Worm (Caenorhabditis elegans) whole organism, mixed stage, embryonic: Measurements from ENCODE around the gene elt-4.

Source experiments
- M03D4.4 ChIP-seq: sonication (generic microtip); optimal IDR thresholded peaks from 2 replicates; lab custom pipeline; 2017; ENCODE audit warnings: mild to moderate bottlenecking, missing genetic modification characterization, missing compliant biosample characterization
- bed-3 ChIP-seq: fragments of 200-800 bp; sonication (Bioruptor generic); optimal IDR thresholded peaks from 3 replicates; lab custom pipeline; 2018; ENCODE audit warnings: mild to moderate bottlenecking, missing genetic modification characterization, moderate library complexity, missing compliant biosample characterization
- blmp-1 ChIP-seq: fragments of 150-350 bp; optimal IDR thresholded peaks from 2 replicates; lab custom pipeline; 2014; ENCODE audit warnings: missing biosample characterization, missing genetic modification characterization
- ceh-39 ChIP-seq: fragments of 150-350 bp; optimal IDR thresholded peaks from 2 replicates; lab custom pipeline; 2014; ENCODE audit warnings: missing biosample characterization, missing genetic modification characterization
- ceh-43 ChIP-seq: fragments of 200-800 bp; sonication (Bioruptor generic); optimal IDR thresholded peaks from 2 replicates; lab custom pipeline; 2018; ENCODE audit warnings: mild to moderate bottlenecking, missing genetic modification characterization, moderate library complexity, missing compliant biosample characterization
- ceh-83 ChIP-seq: fragments of 200-800 bp; sonication (Bioruptor generic); optimal IDR thresholded peaks from 2 replicates; lab custom pipeline; 2018; ENCODE audit warnings: mild to moderate bottlenecking, missing genetic modification characterization, missing compliant biosample characterization
- ces-1 ChIP-seq: fragments of 150-350 bp; optimal IDR thresholded peaks from 2 replicates; lab custom pipeline; 2014; ENCODE audit warnings: missing biosample characterization, missing genetic modification reagents, missing genetic modification characterization
- cnd-1 ChIP-seq: fragments of 200-800 bp; sonication (Bioruptor generic); optimal IDR thresholded peaks from 2 replicates; lab custom pipeline; 2018; ENCODE audit warnings: mild to moderate bottlenecking, missing genetic modification characterization, missing compliant biosample characterization
- drap-1 ChIP-seq: fragments of 200-800 bp; sonication (Bioruptor generic); optimal IDR thresholded peaks from 3 replicates; lab custom pipeline; 2018; ENCODE audit warnings: mild to moderate bottlenecking, missing genetic modification characterization, missing compliant biosample characterization
- elt-1 ChIP-seq: sonication (generic microtip); optimal IDR thresholded peaks from 2 replicates; lab custom pipeline; 2017; ENCODE audit warnings: missing genetic modification characterization, mild to moderate bottlenecking, missing compliant biosample characterization, antibody characterized with exemption, moderate library complexity, borderline replicate concordance; ENCODE audit not compliant: insufficient read depth
- elt-3 ChIP-seq: fragments of 150-350 bp; optimal IDR thresholded peaks from 2 replicates; lab custom pipeline; 2014; ENCODE audit warnings: missing biosample characterization, missing genetic modification characterization
- flh-1 ChIP-seq: fragments of 200-800 bp; sonication (Bioruptor generic); optimal IDR thresholded peaks from 2 replicates; lab custom pipeline; 2018; ENCODE audit warnings: mild to moderate bottlenecking, missing genetic modification characterization, moderate library complexity, missing compliant biosample characterization
- ham-2 ChIP-seq: fragments of 200-800 bp; sonication (Bioruptor generic); optimal IDR thresholded peaks from 2 replicates; lab custom pipeline; 2018; ENCODE audit warnings: mild to moderate bottlenecking, missing genetic modification characterization, missing compliant biosample characterization
- hlh-1 ChIP-seq: fragments of 150-350 bp; optimal IDR thresholded peaks from 2 replicates; lab custom pipeline; 2014; ENCODE audit warnings: missing biosample characterization, missing genetic modification reagents, missing genetic modification characterization
- lin-13 ChIP-seq: fragments of 150-350 bp; optimal IDR thresholded peaks from 2 replicates; lab custom pipeline; 2014; ENCODE audit warnings: missing biosample characterization, missing genetic modification characterization
- lin-32 ChIP-seq: fragments of 200-800 bp; sonication (Bioruptor generic); optimal IDR thresholded peaks from 2 replicates; lab custom pipeline; 2018; ENCODE audit warnings: mild to moderate bottlenecking, missing genetic modification characterization, missing compliant biosample characterization
- lsy-2 ChIP-seq: fragments of 150-350 bp; optimal IDR thresholded peaks from 2 replicates; lab custom pipeline; 2014; ENCODE audit warnings: missing biosample characterization, missing genetic modification characterization
- mab-5 ChIP-seq: fragments of 150-350 bp; optimal IDR thresholded peaks from 2 replicates; lab custom pipeline; 2014; ENCODE audit warnings: missing biosample characterization, missing genetic modification characterization
- mep-1 ChIP-seq: fragments of 150-350 bp; optimal IDR thresholded peaks from 2 replicates; lab custom pipeline; 2017; ENCODE audit warnings: missing biosample characterization, missing genetic modification reagents, missing genetic modification characterization, inconsistent platforms
- mls-2 ChIP-seq: sonication (generic microtip); optimal IDR thresholded peaks from 2 replicates; lab custom pipeline; 2016; ENCODE audit warnings: mild to moderate bottlenecking, missing genetic modification characterization, moderate library complexity, missing compliant biosample characterization
- nhr-12 ChIP-seq: fragments of 150-350 bp; optimal IDR thresholded peaks from 2 replicates; lab custom pipeline; 2014; ENCODE audit warnings: missing biosample characterization, missing genetic modification characterization
- nhr-2 ChIP-seq: fragments of 150-350 bp; optimal IDR thresholded peaks from 2 replicates; lab custom pipeline; 2014; ENCODE audit warnings: missing biosample characterization, missing genetic modification characterization
- nhr-237 ChIP-seq: fragments of 150-350 bp; optimal IDR thresholded peaks from 2 replicates; lab custom pipeline; 2014; ENCODE audit warnings: missing biosample characterization, missing genetic modification characterization
- nhr-28 ChIP-seq: fragments of 150-350 bp; optimal IDR thresholded peaks from 2 replicates; lab custom pipeline; 2014; ENCODE audit warnings: missing biosample characterization, missing genetic modification characterization
- nhr-76 ChIP-seq: sonication (generic microtip); optimal IDR thresholded peaks from 2 replicates; lab custom pipeline; 2017; ENCODE audit warnings: missing biosample characterization, missing genetic modification characterization
- pha-4 ChIP-seq: fragments of 150-350 bp; optimal IDR thresholded peaks from 2 replicates; lab custom pipeline; 2018; ENCODE audit warnings: missing biosample characterization, missing genetic modification reagents, missing genetic modification characterization
- sem-2 ChIP-seq: fragments of 200-800 bp; sonication (Bioruptor generic); optimal IDR thresholded peaks from 2 replicates; lab custom pipeline; 2018; ENCODE audit warnings: mild to moderate bottlenecking, missing genetic modification characterization, missing compliant biosample characterization
- snpc-4 ChIP-seq: fragments of 150-350 bp; optimal IDR thresholded peaks from 2 replicates; lab custom pipeline; 2014; ENCODE audit warnings: missing biosample characterization, missing genetic modification characterization
- sptf-1 ChIP-seq: sonication (generic microtip); optimal IDR thresholded peaks from 2 replicates; lab custom pipeline; 2017; ENCODE audit warnings: mild to moderate bottlenecking, missing genetic modification characterization, moderate library complexity, missing compliant biosample characterization
- tbx-8 ChIP-seq: fragments of 200-800 bp; sonication (Bioruptor generic); optimal IDR thresholded peaks from 2 replicates; lab custom pipeline; 2018; ENCODE audit warnings: mild to moderate bottlenecking, missing genetic modification characterization, moderate library complexity, missing compliant biosample characterization
- unc-120 ChIP-seq: sonication (generic microtip); optimal IDR thresholded peaks from 2 replicates; lab custom pipeline; 2017; ENCODE audit warnings: missing genetic modification characterization, missing compliant biosample characterization; ENCODE audit not compliant: poor library complexity, severe bottlenecking
- unc-39 ChIP-seq: fragments of 150-350 bp; optimal IDR thresholded peaks from 2 replicates; lab custom pipeline; 2014; ENCODE audit warnings: missing biosample characterization, missing genetic modification characterization
- unc-62 ChIP-seq: fragments of 150-350 bp; optimal IDR thresholded peaks from 2 replicates; lab custom pipeline; 2014; ENCODE audit warnings: missing biosample characterization, missing genetic modification reagents, missing genetic modification characterization
- zip-8 ChIP-seq: fragments of 150-350 bp; optimal IDR thresholded peaks from 2 replicates; lab custom pipeline; 2014; ENCODE audit warnings: missing biosample characterization, missing genetic modification characterization
- ztf-11 ChIP-seq: fragments of 150-350 bp; optimal IDR thresholded peaks from 2 replicates; lab custom pipeline; 2014; ENCODE audit warnings: missing biosample characterization, missing genetic modification characterization

elt-4 gene

DNA sequence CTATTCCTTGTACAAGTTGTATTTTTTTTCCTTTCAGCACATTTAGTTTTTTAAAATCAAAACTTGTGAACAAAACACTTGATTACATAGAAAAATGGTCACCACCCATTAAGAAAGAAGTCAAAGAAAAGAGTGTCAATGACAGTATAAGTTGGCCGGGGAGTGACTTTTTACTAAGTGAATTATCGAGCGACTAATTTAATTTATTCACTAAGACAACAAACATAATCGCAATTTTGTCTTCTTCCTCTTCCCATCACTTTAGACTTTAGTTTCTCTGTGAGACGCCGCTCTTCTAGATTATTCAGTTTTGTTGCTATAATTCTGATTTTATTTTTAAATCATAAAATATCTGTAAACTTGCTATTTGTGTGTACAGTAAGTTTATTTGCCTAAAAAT, 38.7 kb downstream of the elt-4 start:
- TF ChIP-seq ceh-39 (tag; lab: Kevin White, UChicago) = no peak
- TF ChIP-seq ces-1 (GFP tag; lab: Kevin White, UChicago) = peak; percentile 5
- no peak for TF ChIP-seq bed-3 (GFP tag; lab: Kevin White, UChicago)
- TF ChIP-seq unc-39 (tag; lab: Kevin White, UChicago) = no peak
- no peak for TF ChIP-seq nhr-2 (tag; lab: Kevin White, UChicago)
- TF ChIP-seq lsy-2 = no peak
- TF ChIP-seq mls-2 (tag; lab: Kevin White, UChicago) = no peak
- no peak for TF ChIP-seq mab-5

ce11 chrX:10514834-10515233, 39.5 kb downstream of the elt-4 start:
- peak; percentile 57 for TF ChIP-seq lsy-2
- peak; percentile 3 for TF ChIP-seq ham-2 (GFP tag; lab: Kevin White, UChicago)
- no peak for TF ChIP-seq sptf-1 (tag; lab: Kevin White, UChicago)
- no peak for TF ChIP-seq M03D4.4

DNA sequence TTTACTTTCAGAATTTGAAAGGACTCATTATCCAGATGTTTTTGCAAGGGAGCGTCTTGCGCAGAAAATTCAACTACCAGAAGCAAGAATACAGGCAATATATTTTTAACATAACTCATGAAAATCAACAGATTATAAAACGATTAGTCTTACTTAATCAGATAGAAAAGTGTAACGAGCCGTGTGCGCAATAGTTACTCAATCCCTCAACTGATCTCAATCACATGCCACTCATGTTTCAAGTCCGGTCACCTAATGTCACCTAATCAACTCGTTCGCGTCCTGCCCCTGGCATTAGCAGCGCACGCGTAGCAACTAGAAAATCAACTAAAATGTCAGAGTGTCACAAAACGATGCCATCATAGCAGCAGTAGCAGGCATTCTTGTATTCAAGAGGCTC, 41.2 kb downstream of the elt-4 start:
- TF ChIP-seq nhr-2 (tag; lab: Kevin White, UChicago) (peak; percentile 63), snpc-4 (no peak)
- TF ChIP-seq, all 35 proteins: peak for 1

ce11 chrX:10520185-10520584, 44.9 kb downstream of the elt-4 start:
- no peak for TF ChIP-seq sptf-1 (tag; lab: Kevin White, UChicago)
- TF ChIP-seq ceh-83 (GFP tag; lab: Kevin White, UChicago) = no peak
- TF ChIP-seq nhr-2 (tag; lab: Kevin White, UChicago) = peak; percentile 69
- no peak for TF ChIP-seq pha-4 (tag; lab: Kevin White, UChicago)
- no peak for TF ChIP-seq mab-5
- TF ChIP-seq elt-1 (tag; lab: Kevin White, UChicago) = peak; percentile 91
- TF ChIP-seq zip-8 (tag; lab: Kevin White, UChicago) = no peak
- TF ChIP-seq unc-120 (tag; lab: Kevin White, UChicago) = no peak
- peak; percentile 92 for TF ChIP-seq unc-62 (GFP tag; lab: Kevin White, UChicago)

DNA sequence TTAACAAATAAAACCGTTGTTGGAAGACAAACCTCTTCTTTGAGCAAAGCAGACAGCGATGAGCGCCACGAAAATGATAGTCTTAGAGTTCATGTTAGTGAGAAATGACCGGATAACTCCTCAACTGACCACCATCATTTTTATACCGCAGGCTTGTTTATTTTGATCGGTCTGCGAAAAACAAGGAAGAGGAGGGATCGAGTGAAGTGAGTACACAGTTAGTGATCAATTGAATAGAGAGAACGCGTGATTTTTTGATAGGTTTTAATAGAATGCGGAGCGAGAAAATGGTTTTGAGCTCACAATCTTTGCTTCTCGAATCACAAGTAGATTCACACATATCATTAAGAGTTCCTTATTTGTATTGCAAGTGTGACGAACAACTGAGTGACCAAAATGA, 46.0 kb downstream of the elt-4 start, which contains the start of gene F14F3.4:
F14F3.4 (minus strand) TSS at position 101 of the 400 bp plus-strand sequence.
- TF ChIP-seq sptf-1 (tag; lab: Kevin White, UChicago) (no peak), ces-1 (GFP tag; lab: Kevin White, UChicago) (no peak), nhr-76 (no peak), ceh-39 (tag; lab: Kevin White, UChicago) (no peak), snpc-4 (no peak), tbx-8 (GFP tag; lab: Kevin White, UChicago) (no peak), nhr-2 (tag; lab: Kevin White, UChicago) (no peak), mls-2 (tag; lab: Kevin White, UChicago) (no peak), flh-1 (GFP tag; lab: Kevin White, UChicago) (no peak), sem-2 (GFP tag; lab: Kevin White, UChicago) (no peak), lin-13 (tag; lab: Kevin White, UChicago) (no peak), pha-4 (tag; lab: Kevin White, UChicago) (no peak), elt-1 (tag; lab: Kevin White, UChicago) (no peak), mep-1 (tag; lab: Kevin White, UChicago) (no peak), nhr-12 (no peak), cnd-1 (tag; lab: Kevin White, UChicago) (no peak), hlh-1 (tag; lab: Kevin White, UChicago) (no peak)

- TF ChIP-seq drap-1 (GFP tag; lab: Kevin White, UChicago) (no peak), mep-1 (tag; lab: Kevin White, UChicago) (peak; percentile 68), ham-2 (GFP tag; lab: Kevin White, UChicago) (no peak), flh-1 (GFP tag; lab: Kevin White, UChicago) (no peak), nhr-28 (tag; lab: Kevin White, UChicago) (no peak), ces-1 (GFP tag; lab: Kevin White, UChicago) (peak; percentile 9), elt-1 (tag; lab: Kevin White, UChicago) (no peak), ceh-39 (tag; lab: Kevin White, UChicago) (no peak), unc-62 (GFP tag; lab: Kevin White, UChicago) (no peak), ceh-43 (no peak), blmp-1 (tag; lab: Kevin White, UChicago) (no peak), sptf-1 (tag; lab: Kevin White, UChicago) (peak; percentile 52), mab-5 (no peak), lin-13 (tag; lab: Kevin White, UChicago) (peak; percentile 76), M03D4.4 (peak; percentile 59), snpc-4 (no peak), ceh-83 (GFP tag; lab: Kevin White, UChicago) (no peak), nhr-237 (tag; lab: Kevin White, UChicago) (no peak), nhr-12 (no peak), hlh-1 (tag; lab: Kevin White, UChicago) (peak; percentile 66), unc-39 (tag; lab: Kevin White, UChicago) (no peak), bed-3 (GFP tag; lab: Kevin White, UChicago) (no peak), elt-3 (tag; lab: Kevin White, UChicago) (no peak), tbx-8 (GFP tag; lab: Kevin White, UChicago) (no peak), zip-8 (tag; lab: Kevin White, UChicago) (no peak), unc-120 (tag; lab: Kevin White, UChicago) (peak; percentile 38), mls-2 (tag; lab: Kevin White, UChicago) (peak; percentile 42), pha-4 (tag; lab: Kevin White, UChicago) (peak; percentile 37), sem-2 (GFP tag; lab: Kevin White, UChicago) (no peak), ztf-11 (tag; lab: Kevin White, UChicago) (no peak), lin-32 (peak; percentile 49)
These were observed 49.2 kb downstream of the elt-4 start, which contains the start of the genes mboa-7 and git-1 for ce11 chrX:10524483-10524948. Gene mboa-7 (minus strand): TSS chrX:10524565. Gene git-1 (plus strand): TSS chrX:10524898.
